Fruit fly (Drosophila melanogaster) whole organism, wandering third instar larva: ENCODE data around the gene Rcd4.

Experiments
- Abd-B ChIP-seq: fragments of >200 bp; optimal IDR thresholded peaks from 2 replicates; lab custom pipeline; 2017; ENCODE audit warnings: missing biosample characterization, missing genetic modification characterization
- CG32264 ChIP-seq: fragments of 200-800 bp; sonication (Bioruptor generic); optimal IDR thresholded peaks from 2 replicates; lab custom pipeline; 2016; ENCODE audit warnings: missing biosample characterization, missing genetic modification characterization
- CG9705 ChIP-seq: fragments of 200-800 bp; sonication (Bioruptor generic); optimal IDR thresholded peaks from 2 replicates; lab custom pipeline; 2018; ENCODE audit warnings: missing biosample characterization, mild to moderate bottlenecking, missing genetic modification characterization
- CrebA ChIP-seq: fragments of 200-800 bp; sonication (Bioruptor generic); optimal IDR thresholded peaks from 2 replicates; lab custom pipeline; 2016; ENCODE audit warnings: missing biosample characterization, mild to moderate bottlenecking, missing genetic modification characterization, borderline replicate concordance
- Dfd ChIP-seq: fragments of >200 bp; optimal IDR thresholded peaks from 2 replicates; lab custom pipeline; 2017; ENCODE audit warnings: missing biosample characterization, missing genetic modification characterization
- Dif ChIP-seq: fragments of 200-275, 200-300 bp; sonication (Bioruptor generic); optimal IDR thresholded peaks from 2 replicates; lab custom pipeline; 2018; ENCODE audit warnings: missing biosample characterization, missing genetic modification characterization; ENCODE audit not compliant: partially characterized antibody
- GATAd ChIP-seq: sonication (Bioruptor generic); optimal IDR thresholded peaks from 2 replicates; lab custom pipeline; 2016; ENCODE audit warnings: missing biosample characterization, missing genetic modification characterization
- Hr78 ChIP-seq: fragments of >200 bp; optimal IDR thresholded peaks from 2 replicates; lab custom pipeline; 2017; ENCODE audit warnings: missing biosample characterization, missing genetic modification characterization
- Hr83 ChIP-seq: fragments of 200-300 bp; sonication (Bioruptor generic); optimal IDR thresholded peaks from 2 replicates; lab custom pipeline; 2016; ENCODE audit warnings: missing biosample characterization, mild to moderate bottlenecking, missing genetic modification characterization, moderate library complexity; ENCODE audit not compliant: poor library complexity, severe bottlenecking
- Jra ChIP-seq: sonication (Bioruptor generic); optimal IDR thresholded peaks from 2 replicates; lab custom pipeline; 2016; ENCODE audit warnings: missing biosample characterization, missing genetic modification characterization
- Myc ChIP-seq: fragments of >200 bp; optimal IDR thresholded peaks from 2 replicates; lab custom pipeline; 2017
- N ChIP-seq: fragments of >200 bp; optimal IDR thresholded peaks from 2 replicates; lab custom pipeline; 2018; ENCODE audit warnings: missing biosample characterization, missing external identifiers, missing genetic modification characterization
- OdsH ChIP-seq: fragments of 200-800 bp; sonication (Bioruptor generic); optimal IDR thresholded peaks from 2 replicates; lab custom pipeline; 2016; ENCODE audit warnings: missing biosample characterization, mild to moderate bottlenecking, missing genetic modification characterization
- Rel ChIP-seq, 2 experiments: fragments of 200-800 bp; sonication (Bioruptor generic) in 1 of 2; optimal IDR thresholded peaks; 2 replicates in 1 of 2; 3 replicates in 1 of 2; lab custom pipeline; 2016 to 2019; ENCODE audit warnings: mild to moderate bottlenecking in 2 of 2, missing biosample characterization in 2 of 2, missing genetic modification characterization in 2 of 2, moderate library complexity in 1 of 2
- Sp1 ChIP-seq: fragments of 200-800 bp; sonication (Bioruptor generic); optimal IDR thresholded peaks from 3 replicates; lab custom pipeline; 2019; ENCODE audit warnings: missing biosample characterization, mild to moderate bottlenecking, missing genetic modification characterization, moderate library complexity
- brk ChIP-seq: fragments of 200-800 bp; sonication (Bioruptor generic); optimal IDR thresholded peaks from 2 replicates; lab custom pipeline; 2016; ENCODE audit warnings: missing biosample characterization, mild to moderate bottlenecking, missing genetic modification characterization
- dl ChIP-seq, 2 experiments: fragments of 175-275, 200-275 bp in 1 of 2; fragments of 200-275 bp in 1 of 2; sonication (Bioruptor generic); optimal IDR thresholded peaks; lab custom pipeline; 2018; ENCODE audit warnings: mild to moderate bottlenecking in 2 of 2, missing biosample characterization in 2 of 2, missing genetic modification characterization in 2 of 2, moderate library complexity in 2 of 2; ENCODE audit not compliant: partially characterized antibody in 2 of 2, insufficient read depth in 1 of 2
- dsf ChIP-seq: sonication (Bioruptor generic); optimal IDR thresholded peaks from 2 replicates; lab custom pipeline; 2016; ENCODE audit warnings: missing biosample characterization, missing genetic modification characterization, borderline replicate concordance
- ey ChIP-seq: fragments of 200-800 bp; sonication (Bioruptor generic); optimal IDR thresholded peaks from 2 replicates; lab custom pipeline; 2016; ENCODE audit warnings: missing biosample characterization, missing genetic modification characterization
- foxo ChIP-seq, 2 experiments: fragments of 200-800 bp; sonication (Bioruptor generic); optimal IDR thresholded peaks; 2 replicates in 1 of 2; 3 replicates in 1 of 2; lab custom pipeline; 2016 to 2017; ENCODE audit warnings: missing biosample characterization in 2 of 2, missing genetic modification characterization in 2 of 2
- fru ChIP-seq: fragments of 200-800 bp; sonication (Bioruptor generic); optimal IDR thresholded peaks from 3 replicates; lab custom pipeline; 2016; ENCODE audit warnings: missing biosample characterization, mild to moderate bottlenecking, missing genetic modification characterization
- h ChIP-seq: fragments of 200-800 bp; sonication (Bioruptor generic); optimal IDR thresholded peaks from 3 replicates; lab custom pipeline; 2016; ENCODE audit warnings: missing biosample characterization, mild to moderate bottlenecking, missing genetic modification characterization
- jim ChIP-seq: fragments of 175-275, 200-325 bp; sonication (Bioruptor generic); optimal IDR thresholded peaks from 2 replicates; lab custom pipeline; 2016; ENCODE audit warnings: missing biosample characterization, mild to moderate bottlenecking, missing genetic modification characterization
- lola ChIP-seq: fragments of >200 bp; optimal IDR thresholded peaks from 2 replicates; lab custom pipeline; 2017; ENCODE audit warnings: missing biosample characterization, missing genetic modification characterization
- rgr ChIP-seq: fragments of 200-800 bp; sonication (Bioruptor generic); optimal IDR thresholded peaks from 3 replicates; lab custom pipeline; 2016; ENCODE audit warnings: missing biosample characterization, mild to moderate bottlenecking, missing genetic modification characterization
- sage ChIP-seq: fragments of 200-800 bp; sonication (Bioruptor generic); optimal IDR thresholded peaks from 2 replicates; lab custom pipeline; 2016; ENCODE audit warnings: missing biosample characterization, mild to moderate bottlenecking, missing genetic modification characterization
- sv ChIP-seq: fragments of 200-800 bp; sonication (Bioruptor generic); optimal IDR thresholded peaks from 3 replicates; lab custom pipeline; 2016; ENCODE audit warnings: missing biosample characterization, missing genetic modification characterization
- tai ChIP-seq: sonication (Bioruptor generic); optimal IDR thresholded peaks from 2 replicates; lab custom pipeline; 2016; ENCODE audit warnings: missing biosample characterization, missing genetic modification characterization
- usp ChIP-seq: fragments of >200 bp; optimal IDR thresholded peaks from 2 replicates; lab custom pipeline; 2017; ENCODE audit warnings: missing biosample characterization, missing genetic modification characterization
- woc ChIP-seq: sonication (Bioruptor generic); optimal IDR thresholded peaks from 2 replicates; lab custom pipeline; 2016; ENCODE audit warnings: missing biosample characterization, mild to moderate bottlenecking, missing genetic modification characterization

Rcd4 gene

DNA sequence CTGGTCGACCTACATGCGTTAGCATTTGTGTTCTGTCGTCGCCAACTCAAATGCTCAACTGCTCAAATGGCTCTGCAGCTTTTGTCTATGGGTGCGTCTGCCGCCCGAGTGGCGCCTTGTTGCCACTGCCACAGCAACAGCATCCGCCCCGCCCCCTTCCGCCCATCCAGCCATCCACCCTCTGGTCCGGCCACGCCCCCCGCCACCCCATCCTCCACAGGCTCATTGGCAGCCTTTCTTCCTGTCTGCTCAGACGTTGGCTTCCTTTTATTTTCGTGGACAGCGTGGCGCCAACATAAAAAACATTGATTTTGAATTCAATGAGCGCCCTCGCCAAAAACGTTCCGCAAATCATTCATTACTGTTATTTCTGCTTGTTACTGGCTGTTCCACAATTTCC is 49.0 kb upstream of the Rcd4 start:
- no peak for TF ChIP-seq Myc (lab: Kevin White, UChicago)
- TF ChIP-seq Dfd (GFP tag; lab: Kevin White, UChicago): peak; percentile 97
- no peak for TF ChIP-seq Hr78
- no peak for TF ChIP-seq dsf
- TF ChIP-seq, all 38 proteins: peak for 1

DNA sequence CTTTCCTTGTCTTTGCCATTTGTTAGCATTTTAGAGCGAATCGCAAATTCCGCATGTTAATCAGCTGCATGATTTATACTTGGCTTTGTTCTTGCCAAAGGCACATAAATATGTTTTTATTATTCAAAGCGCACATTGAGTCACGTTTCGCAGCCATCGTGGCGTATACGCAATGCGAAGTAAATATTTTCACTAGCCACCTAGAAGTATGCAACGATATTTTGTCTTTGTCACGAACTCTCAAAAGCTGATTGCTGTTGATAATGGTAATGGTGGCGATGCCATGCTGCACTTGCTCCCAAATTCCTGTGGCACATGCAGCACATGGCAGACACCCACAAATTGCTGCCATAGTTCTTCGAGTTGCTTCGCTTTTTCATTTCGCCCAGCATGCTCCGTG is 48.0 kb upstream of the Rcd4 start:
- TF ChIP-seq Dif (GFP tag; lab: Kevin White, UChicago): peak; percentile 76
- peak; percentile 2 for TF ChIP-seq Myc (lab: Kevin White, UChicago)
- TF ChIP-seq foxo (GFP tag; optimal IDR thresholded peaks at IDR 0.05; lab: Kevin White, UChicago): no peak

DNA sequence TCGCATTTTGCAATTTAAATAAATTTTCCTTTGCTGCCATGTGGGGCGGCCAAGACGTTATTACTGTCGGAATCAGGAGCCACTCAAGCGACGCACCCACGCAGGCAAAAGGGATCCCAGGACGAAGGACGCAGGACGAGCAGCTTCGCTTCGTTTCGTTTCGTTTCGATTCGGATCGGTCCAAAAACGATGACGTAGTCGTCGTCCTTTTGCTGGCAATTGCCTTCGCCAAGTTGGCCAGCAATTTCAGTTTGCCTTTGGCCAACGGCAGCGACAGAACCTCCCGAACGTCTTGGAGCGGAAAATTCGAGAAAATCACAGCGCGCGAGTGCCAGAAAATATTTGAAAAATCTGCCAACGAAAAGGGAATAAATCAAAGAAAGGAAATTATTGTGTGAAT is 44.6 kb upstream of the Rcd4 start, which contains the start of gene witty:
witty (plus strand) TSS at position 249 of the 400 bp plus-strand sequence.
- TF ChIP-seq sage (GFP tag; lab: Kevin White, UChicago): no peak
- TF ChIP-seq OdsH: no peak
- no peak for TF ChIP-seq sv (GFP tag; lab: Kevin White, UChicago)
- TF ChIP-seq Dif (GFP tag; lab: Kevin White, UChicago): no peak
- no peak for TF ChIP-seq tai (GFP tag; lab: Kevin White, UChicago)
- TF ChIP-seq dl (GFP tag; optimal IDR thresholded peaks at IDR 0.05; lab: Kevin White, UChicago; ENCODE audit: insufficient read depth in 1 of 2, partially characterized antibody in 2 of 2): no peak
- TF ChIP-seq, all 38 proteins: peak for 0

DNA sequence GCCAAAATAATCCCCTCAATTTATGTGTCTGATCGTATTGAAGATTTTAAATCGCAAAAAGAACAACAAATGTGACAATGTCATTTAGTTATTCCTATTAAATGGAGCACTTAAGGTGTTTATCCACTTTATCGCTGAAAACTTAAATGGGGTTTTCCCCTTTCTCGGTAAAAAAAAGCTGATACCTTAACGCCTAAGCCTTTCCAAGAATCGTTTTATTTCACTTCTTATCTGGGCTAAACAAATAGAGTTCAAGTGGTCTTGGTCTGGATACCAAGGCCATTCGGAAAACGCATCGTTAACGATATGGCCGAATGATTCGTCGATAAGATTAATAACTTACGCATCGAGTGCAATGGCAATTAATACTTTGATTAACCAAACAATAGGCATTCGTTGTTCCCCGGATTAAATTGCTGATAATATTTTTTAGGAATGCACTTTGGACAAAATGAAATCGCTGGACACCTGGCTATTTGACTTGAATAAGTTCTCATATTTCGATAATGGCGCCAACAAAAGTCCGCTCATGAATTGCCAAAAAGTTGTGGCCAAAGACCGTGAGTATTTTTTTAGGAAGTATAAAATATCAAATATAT is 42.8 kb upstream of the Rcd4 start:
- TF ChIP-seq dl (GFP tag; optimal IDR thresholded peaks at IDR 0.05; lab: Kevin White, UChicago; ENCODE audit: insufficient read depth in 1 of 2, partially characterized antibody in 2 of 2) (no peak), Rel (GFP tag; optimal IDR thresholded peaks at IDR 0.05; lab: Kevin White, UChicago) (no peak), Rel (tag; optimal IDR thresholded peaks at IDR 0.05; lab: Kevin White, UChicago) (peak; percentile 96), CrebA (GFP tag; lab: Kevin White, UChicago) (no peak), Myc (lab: Kevin White, UChicago) (no peak), dsf (no peak), sv (GFP tag; lab: Kevin White, UChicago) (no peak), fru (GFP tag; lab: Kevin White, UChicago) (no peak)
- TF ChIP-seq, all 38 proteins: peak for 1

DNA sequence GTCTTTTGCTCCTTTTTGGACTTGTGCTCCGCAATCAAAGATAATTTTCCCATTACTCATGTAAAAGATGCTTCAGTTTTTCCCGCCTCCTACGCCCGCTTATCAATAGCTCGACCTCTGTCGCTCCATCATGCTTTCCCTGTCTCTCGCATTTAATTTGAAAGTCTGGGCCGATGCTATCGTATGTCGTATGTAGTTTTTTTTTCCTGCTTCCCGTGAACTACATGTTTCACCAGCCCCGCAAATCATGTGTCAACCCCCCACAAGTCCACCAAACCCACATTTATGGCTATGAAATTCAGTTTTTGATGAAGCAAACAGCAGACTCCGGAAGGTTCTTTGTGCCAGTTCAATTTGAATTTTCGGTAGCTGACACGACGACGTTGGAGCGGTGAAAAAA is 40.3 kb upstream of the Rcd4 start, which contains the start of gene CG14273:
CG14273 (plus strand) TSS at position 301 of the 400 bp plus-strand sequence.
- TF ChIP-seq foxo (GFP tag; optimal IDR thresholded peaks at IDR 0.05; lab: Kevin White, UChicago): no peak
- no peak for TF ChIP-seq CG9705 (GFP tag; lab: Kevin White, UChicago)
- no peak for TF ChIP-seq brk (GFP tag; lab: Kevin White, UChicago)
- TF ChIP-seq tai (GFP tag; lab: Kevin White, UChicago): no peak
- no peak for TF ChIP-seq fru (GFP tag; lab: Kevin White, UChicago)
- TF ChIP-seq GATAd (GFP tag; lab: Kevin White, UChicago): no peak
- TF ChIP-seq jim (GFP tag; lab: Kevin White, UChicago): no peak
- no peak for TF ChIP-seq sv (GFP tag; lab: Kevin White, UChicago)
- TF ChIP-seq Sp1 (GFP tag; lab: Kevin White, UChicago): no peak
- TF ChIP-seq woc: no peak
- TF ChIP-seq usp (GFP tag; lab: Kevin White, UChicago): no peak
- TF ChIP-seq ey: no peak
- no peak for TF ChIP-seq h
- no peak for TF ChIP-seq Hr83
- no peak for TF ChIP-seq Myc (lab: Kevin White, UChicago)
- no peak for TF ChIP-seq Abd-B
- TF ChIP-seq Dif (GFP tag; lab: Kevin White, UChicago): no peak

DNA sequence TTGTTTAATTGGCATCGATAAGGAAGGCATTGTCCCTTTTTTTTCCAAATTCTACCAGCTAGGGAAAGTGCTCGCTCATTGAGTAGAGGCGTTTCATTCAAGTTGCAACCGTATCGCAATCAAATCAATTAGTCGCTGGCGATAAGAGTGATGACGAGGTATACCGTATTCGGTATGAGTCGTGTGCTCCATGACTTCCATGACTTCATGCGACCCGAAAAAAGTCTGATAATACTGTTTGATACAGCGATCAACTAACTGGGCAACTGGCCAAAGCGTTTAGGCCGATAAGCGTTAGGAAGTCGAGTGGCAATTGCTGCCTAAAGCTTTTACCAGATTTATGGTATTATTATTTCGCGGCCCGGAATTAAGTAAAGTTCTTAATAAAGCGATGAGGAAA is 38.1 kb upstream of the Rcd4 start:
- TF ChIP-seq dsf (no peak), CG32264 (no peak), Rel (GFP tag; optimal IDR thresholded peaks at IDR 0.05; lab: Kevin White, UChicago) (no peak), Rel (tag; optimal IDR thresholded peaks at IDR 0.05; lab: Kevin White, UChicago) (peak; percentile 20), rgr (GFP tag; lab: Kevin White, UChicago) (no peak), Jra (GFP tag; lab: Kevin White, UChicago) (no peak), lola (no peak), Hr78 (no peak), h (peak; percentile 63), N (GFP tag; lab: Kevin White, UChicago) (no peak), ey (no peak)
